Worm (Caenorhabditis elegans): Measurements from ENCODE around the gene rabs-5.

ce11 chrIV:8062359-8062758 is 45.0 kb downstream of the rabs-5 start, which contains the start of gene sax-7:
- TF ChIP-seq egl-43 (GFP tag; IDR thresholded peaks at IDR 0.05), result no peak
- no peak for TF ChIP-seq mxl-3 (GFP tag; optimal IDR thresholded peaks at IDR 0.05)
- TF ChIP-seq lin-15B (tag; optimal IDR thresholded peaks at IDR 0.05), result no peak
- TF ChIP-seq snpc-4 (tag; optimal IDR thresholded peaks at IDR 0.05), result no peak

All from whole organism, L4 larva.